Worm (Caenorhabditis elegans): ENCODE data around the gene F44B9.2.

DNA sequence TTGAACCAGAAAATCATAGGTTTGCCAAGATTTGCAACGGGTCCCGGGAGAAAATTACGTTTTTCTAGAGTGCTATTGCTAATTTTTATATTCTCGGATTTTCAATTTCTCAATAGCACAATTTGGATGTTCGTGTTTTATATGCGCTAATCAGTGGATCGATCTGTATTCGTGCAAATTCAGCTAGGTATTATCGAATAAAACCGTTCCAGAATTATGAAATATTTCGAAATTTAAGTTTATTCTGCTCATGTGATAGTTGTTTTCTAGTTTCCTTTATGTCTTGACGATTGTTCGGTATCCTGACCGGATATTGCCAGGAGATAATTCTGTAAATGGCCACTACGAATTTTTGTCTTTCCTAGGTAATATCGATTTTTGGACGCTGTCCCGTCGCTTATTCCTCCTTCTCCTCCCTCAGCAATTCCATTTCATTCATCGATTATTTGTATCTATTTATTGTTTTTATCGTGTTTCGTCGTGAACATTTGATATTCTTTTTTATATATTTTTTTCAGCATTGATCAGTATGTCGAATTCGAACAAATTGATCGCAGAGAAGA lies 11.9 kb upstream of the F44B9.2 start, which contains the start of gene cit-1.2:
- no peak for TF ChIP-seq him-1 (tag; optimal IDR thresholded peaks at IDR 0.05)
- TF ChIP-seq W03F9.2 (tag; optimal IDR thresholded peaks at IDR 0.05) = no peak
- TF ChIP-seq dao-5 (tag; optimal IDR thresholded peaks at IDR 0.05) = no peak
